Worm (Caenorhabditis elegans): ENCODE data around the gene Y97E10AR.6.

Y97E10AR.6 gene

ce11 chrV:8024752-8025151 lies 11.0 kb upstream of the Y97E10AR.6 start, which contains the start of gene F43H9.3:
Gene F43H9.3, minus strand, starts transcription at chrV:8024940.
- TF ChIP-seq ceh-82 (tag; optimal IDR thresholded peaks at IDR 0.05) (no peak), fos-1 (tag; optimal IDR thresholded peaks at IDR 0.05) (peak; percentile 0), lsy-2 (tag; optimal IDR thresholded peaks at IDR 0.05) (peak in 1 of 2 experiments; percentile 88), ztf-1 (GFP tag; conservative IDR thresholded peaks at IDR 0.05) (no peak), R02D3.7 (tag; optimal IDR thresholded peaks at IDR 0.05) (peak; percentile 62)

- TF ChIP-seq aly-2 (tag; optimal IDR thresholded peaks at IDR 0.05) (no peak), elt-3 (tag; optimal IDR thresholded peaks at IDR 0.05) (no peak), nhr-6 (tag; optimal IDR thresholded peaks at IDR 0.05) (no peak), R02D3.7 (tag; optimal IDR thresholded peaks at IDR 0.05) (no peak), nhr-77 (tag; optimal IDR thresholded peaks at IDR 0.05) (no peak), lin-39 (tag; optimal IDR thresholded peaks at IDR 0.05) (no peak), lsy-2 (tag; optimal IDR thresholded peaks at IDR 0.05) (no peak), blmp-1 (tag; optimal IDR thresholded peaks at IDR 0.05; ENCODE audit: insufficient read depth) (no peak)
Measured at ce11 chrV:8022040-8022439, 8.3 kb upstream of the Y97E10AR.6 start, which contains the start of gene ech-3. Gene ech-3, plus strand, starts transcription at chrV:8022217.

- no peak for TF ChIP-seq nhr-10 (tag; optimal IDR thresholded peaks at IDR 0.05)
- TF ChIP-seq nhr-6 (tag; optimal IDR thresholded peaks at IDR 0.05), result no peak
- peak; percentile 50 for TF ChIP-seq fos-1 (tag; optimal IDR thresholded peaks at IDR 0.05)
- TF ChIP-seq skn-1 (tag; optimal IDR thresholded peaks at IDR 0.05), result no peak
- no peak for TF ChIP-seq blmp-1 (tag; optimal IDR thresholded peaks at IDR 0.05; ENCODE audit: insufficient read depth)
- TF ChIP-seq sma-9 (GFP tag; optimal IDR thresholded peaks at IDR 0.05), result peak; percentile 5
- no peak for TF ChIP-seq sma-9 (tag; optimal IDR thresholded peaks at IDR 0.05)
- TF ChIP-seq ztf-4 (tag; optimal IDR thresholded peaks at IDR 0.05), result no peak
- TF ChIP-seq mab-5 (tag; optimal IDR thresholded peaks at IDR 0.05), result no peak
Measured at ce11 chrV:8019783-8020182, 6.0 kb upstream of the Y97E10AR.6 start.

ce11 chrV:8018919-8019318 lies 5.2 kb upstream of the Y97E10AR.6 start:
- TF ChIP-seq fos-1 (tag; optimal IDR thresholded peaks at IDR 0.05), result peak; percentile 62
- TF ChIP-seq lin-39 (tag; optimal IDR thresholded peaks at IDR 0.05), result no peak
- TF ChIP-seq elt-1 (tag; optimal IDR thresholded peaks at IDR 0.05), result no peak

ce11 chrV:8017924-8018323 lies 4.2 kb upstream of the Y97E10AR.6 start:
- TF ChIP-seq Y55F3AM.14 (GFP tag; optimal IDR thresholded peaks at IDR 0.05) (no peak), gmeb-1 (tag; optimal IDR thresholded peaks at IDR 0.05) (peak; percentile 11), sma-9 (GFP tag; optimal IDR thresholded peaks at IDR 0.05) (peak; percentile 49), sma-9 (tag; optimal IDR thresholded peaks at IDR 0.05) (no peak), fos-1 (tag; optimal IDR thresholded peaks at IDR 0.05) (peak; percentile 97)

- TF ChIP-seq sma-9 (GFP tag; optimal IDR thresholded peaks at IDR 0.05) (peak; percentile 16), sma-9 (tag; optimal IDR thresholded peaks at IDR 0.05) (no peak), lin-39 (tag; optimal IDR thresholded peaks at IDR 0.05) (no peak), fos-1 (tag; optimal IDR thresholded peaks at IDR 0.05) (peak; percentile 79)
Measured at ce11 chrV:8016928-8017327, 3.2 kb upstream of the Y97E10AR.6 start, which contains the start of gene sptl-2. Gene sptl-2, plus strand, starts transcription at chrV:8017207.

- no peak for TF ChIP-seq unc-39 (tag; optimal IDR thresholded peaks at IDR 0.05)
- TF ChIP-seq peb-1 (tag; optimal IDR thresholded peaks at IDR 0.05), result no peak
- TF ChIP-seq mab-5 (tag; optimal IDR thresholded peaks at IDR 0.05), result no peak
- TF ChIP-seq crh-2 (tag; optimal IDR thresholded peaks at IDR 0.05), result no peak
- TF ChIP-seq nhr-25 (tag; optimal IDR thresholded peaks at IDR 0.05), result no peak
- no peak for TF ChIP-seq gmeb-1 (tag; optimal IDR thresholded peaks at IDR 0.05)
- TF ChIP-seq C34F6.9 (tag; optimal IDR thresholded peaks at IDR 0.05), result no peak
- no peak for TF ChIP-seq aly-2 (tag; optimal IDR thresholded peaks at IDR 0.05)
- TF ChIP-seq zag-1 (tag; optimal IDR thresholded peaks at IDR 0.05), result no peak
- no peak for TF ChIP-seq Y55F3AM.14 (GFP tag; optimal IDR thresholded peaks at IDR 0.05)
- no peak for TF ChIP-seq snpc-4 (tag; optimal IDR thresholded peaks at IDR 0.05)
- no peak for TF ChIP-seq unc-62 (GFP tag; optimal IDR thresholded peaks at IDR 0.05)
- no peak for TF ChIP-seq egl-27 (tag; optimal IDR thresholded peaks at IDR 0.05)
- TF ChIP-seq mdl-1 (tag; optimal IDR thresholded peaks at IDR 0.05), result no peak
- TF ChIP-seq ama-1 (optimal IDR thresholded peaks at IDR 0.05), result no peak
- TF ChIP-seq lsy-2 (tag; optimal IDR thresholded peaks at IDR 0.05), result no peak
- TF ChIP-seq ceh-82 (tag; optimal IDR thresholded peaks at IDR 0.05), result no peak
- TF ChIP-seq skn-1 (tag; optimal IDR thresholded peaks at IDR 0.05), result no peak
Measured at ce11 chrV:8012032-8012431, 1.7 kb downstream of the Y97E10AR.6 start, which contains the start of gene rpb-9. Gene rpb-9, minus strand, starts transcription at chrV:8012345.

All from whole organism, L2 larva.